Fruit fly (Drosophila melanogaster): ENCODE data around the gene CG2938.

dm6 chrX:3950199-3950645 lies 14.0 kb upstream of the CG2938 start:
- no peak for TF ChIP-seq h (optimal IDR thresholded peaks at IDR 0.05)
- no peak for TF ChIP-seq Sin3A (optimal IDR thresholded peaks at IDR 0.05)
- TF ChIP-seq insv (optimal IDR thresholded peaks at IDR 0.05), result no peak
- no peak for TF ChIP-seq psq (optimal IDR thresholded peaks at IDR 0.05)
